Fruit fly (Drosophila melanogaster): ENCODE data around the gene CG44954.

The CG44954 gene

dm6 chr3R:30600154-30601009 is 21.3 kb downstream of the CG44954 start (continued):
- peak; percentile 73 for TF ChIP-seq ssp (GFP tag; IDR thresholded peaks at IDR 0.05)
- TF ChIP-seq pita (GFP tag; optimal IDR thresholded peaks at IDR 0.05), result no peak
- peak; percentile 79 for TF ChIP-seq CG8290 (GFP tag; optimal IDR thresholded peaks at IDR 0.05)
- TF ChIP-seq CG8290 (tag; optimal IDR thresholded peaks at IDR 0.05), result peak in 1 of 2 experiments; percentile 80
- peak; percentile 78 for TF ChIP-seq CG13894 (tag; optimal IDR thresholded peaks at IDR 0.05)
- peak; percentile 76 for TF ChIP-seq disco-r (GFP tag; optimal IDR thresholded peaks at IDR 0.05)
- peak; percentile 90 for TF ChIP-seq az2 (GFP tag; optimal IDR thresholded peaks at IDR 0.05)
- TF ChIP-seq Mad (GFP tag; optimal IDR thresholded peaks at IDR 0.05), result peak; percentile 88
- peak; percentile 83 for TF ChIP-seq CG10654 (GFP tag; optimal IDR thresholded peaks at IDR 0.05)
- peak; percentile 51; the same call in 1 of the 3 replicates for TF ChIP-seq CG11560 (tag; IDR thresholded peaks at IDR 0.05)
- TF ChIP-seq CG14050 (GFP tag; IDR thresholded peaks at IDR 0.05), result peak; percentile 93
- TF ChIP-seq CG15479 (GFP tag; optimal IDR thresholded peaks at IDR 0.05), result no peak
- peak; percentile 91 for TF ChIP-seq Oli (tag; optimal IDR thresholded peaks at IDR 0.05)
- peak; percentile 93 for TF ChIP-seq ATbp (GFP tag; optimal IDR thresholded peaks at IDR 0.05)
- peak; percentile 80 for TF ChIP-seq danr (GFP tag; IDR thresholded peaks at IDR 0.05)
- TF ChIP-seq sc (optimal IDR thresholded peaks at IDR 0.05), result no peak
- peak; percentile 80 for TF ChIP-seq sc (GFP tag; optimal IDR thresholded peaks at IDR 0.05)
- peak; percentile 56 for TF ChIP-seq CG7928 (GFP tag; optimal IDR thresholded peaks at IDR 0.05)
- TF ChIP-seq Fer2 (tag; optimal IDR thresholded peaks at IDR 0.05), result peak; percentile 73
- peak; percentile 92 for TF ChIP-seq ap (GFP tag; IDR thresholded peaks at IDR 0.05)
- TF ChIP-seq usp (GFP tag; optimal IDR thresholded peaks at IDR 0.05), result no peak
- peak; percentile 90 for TF ChIP-seq Dip3 (GFP tag; optimal IDR thresholded peaks at IDR 0.05)
- peak; percentile 88 for TF ChIP-seq CG6254 (GFP tag; optimal IDR thresholded peaks at IDR 0.05)
- peak; percentile 27 for TF ChIP-seq CTCF (GFP tag; optimal IDR thresholded peaks at IDR 0.05)
- TF ChIP-seq CG12155 (GFP tag; optimal IDR thresholded peaks at IDR 0.05), result peak; percentile 83
- peak; percentile 92 for TF ChIP-seq Dbx (GFP tag; IDR thresholded peaks at IDR 0.05)
- TF ChIP-seq CG1792 (GFP tag; optimal IDR thresholded peaks at IDR 0.05), result peak; percentile 82
- TF ChIP-seq CG13775 (GFP tag; optimal IDR thresholded peaks at IDR 0.05), result peak; percentile 86
- TF ChIP-seq sug (tag; optimal IDR thresholded peaks at IDR 0.05), result peak; percentile 75
- TF ChIP-seq zfh1 (GFP tag; IDR thresholded peaks at IDR 0.05), result peak; percentile 93
- TF ChIP-seq CG9817 (tag; optimal IDR thresholded peaks at IDR 0.05), result peak; percentile 89
- peak; percentile 82 for TF ChIP-seq CG15514 (GFP tag; optimal IDR thresholded peaks at IDR 0.05)
- TF ChIP-seq ewg (GFP tag; optimal IDR thresholded peaks at IDR 0.05), result peak; percentile 78
- TF ChIP-seq Hand (GFP tag; optimal IDR thresholded peaks at IDR 0.05), result peak; percentile 83
- peak; percentile 92 for TF ChIP-seq gce (GFP tag; IDR thresholded peaks at IDR 0.05)
- TF ChIP-seq Tbp (GFP tag; optimal IDR thresholded peaks at IDR 0.05), result no peak
- peak; percentile 38 for TF ChIP-seq CG13287 (GFP tag; IDR thresholded peaks at IDR 0.05; ENCODE audit: partially characterized antibody)
- TF ChIP-seq CG6813 (GFP tag; optimal IDR thresholded peaks at IDR 0.05), result peak; percentile 92
- peak; percentile 77 for TF ChIP-seq trem (tag; optimal IDR thresholded peaks at IDR 0.05)
- peak; percentile 91 for TF ChIP-seq CG4854 (GFP tag; optimal IDR thresholded peaks at IDR 0.05)
- TF ChIP-seq tll (GFP tag; optimal IDR thresholded peaks at IDR 0.05), result peak in 1 of 2 experiments; percentile 6
- peak; percentile 71 for TF ChIP-seq tup (GFP tag; optimal IDR thresholded peaks at IDR 0.05)
- TF ChIP-seq CG13424 (tag; optimal IDR thresholded peaks at IDR 0.05), result peak; percentile 90
- peak; percentile 81 for TF ChIP-seq CG31224 (GFP tag; IDR thresholded peaks at IDR 0.05)
- peak; percentile 91 for TF ChIP-seq Max (GFP tag; optimal IDR thresholded peaks at IDR 0.05)
- TF ChIP-seq odd (GFP tag; optimal IDR thresholded peaks at IDR 0.05), result peak; percentile 84
- TF ChIP-seq fu2 (GFP tag; optimal IDR thresholded peaks at IDR 0.05), result peak; percentile 80
- peak; percentile 93 for TF ChIP-seq CG8924 (tag; optimal IDR thresholded peaks at IDR 0.05)
- peak; percentile 58 for TF ChIP-seq CG3065 (GFP tag; optimal IDR thresholded peaks at IDR 0.05)
- TF ChIP-seq CG4328 (GFP tag; optimal IDR thresholded peaks at IDR 0.05), result peak; percentile 81
